Fruit fly (Drosophila melanogaster) whole organism, embryonic: Measurements from ENCODE around the gene RpS25.

ENCODE experiments used
- Atf3 ChIP-seq: fragments of 200-800 bp; sonication (Bioruptor generic); optimal IDR thresholded peaks from 3 replicates; lab custom pipeline; 2016; ENCODE audit warnings: missing biosample characterization, missing genetic modification characterization
- CG10979 ChIP-seq: fragments of 200-800 bp; sonication (Bioruptor generic); optimal IDR thresholded peaks from 2 replicates; lab custom pipeline; 2018; ENCODE audit warnings: missing biosample characterization, mild to moderate bottlenecking, missing genetic modification characterization, moderate library complexity
- CG11247 ChIP-seq: fragments of 200-800 bp; sonication (Bioruptor generic); IDR thresholded peaks from 2 replicates; pipeline ENCODE4 v1.3.6; 2022; ENCODE audit warnings: missing biosample characterization, missing genetic modification characterization
- CG12769 ChIP-seq: fragments of 200-800 bp; sonication (Bioruptor generic); optimal IDR thresholded peaks from 2 replicates; lab custom pipeline; 2019; ENCODE audit warnings: missing biosample characterization, mild to moderate bottlenecking, missing genetic modification characterization, moderate library complexity
- CG13296 ChIP-seq: fragments of 200-800 bp; sonication (Bioruptor generic); optimal IDR thresholded peaks from 3 replicates; lab custom pipeline; 2018; ENCODE audit warnings: missing biosample characterization, mild to moderate bottlenecking, missing genetic modification characterization
- CG14441 ChIP-seq: fragments of 200-800 bp; sonication (Bioruptor generic); IDR thresholded peaks from 2 replicates; pipeline ENCODE4 v1.3.6; 2022; ENCODE audit warnings: missing biosample characterization, missing genetic modification characterization
- CG16863 ChIP-seq: fragments of 200-800 bp; sonication (Bioruptor generic); optimal IDR thresholded peaks from 3 replicates; lab custom pipeline; 2016; ENCODE audit warnings: missing biosample characterization, missing genetic modification characterization
- CG17361 ChIP-seq: fragments of 200-800 bp; sonication (Bioruptor generic); IDR thresholded peaks from 3 replicates; pipeline ENCODE4 v1.3.6; 2022; ENCODE audit warnings: missing biosample characterization, missing genetic modification characterization
- CG17568 ChIP-seq: fragments of 200-800 bp; sonication (Bioruptor generic); optimal IDR thresholded peaks from 2 replicates; lab custom pipeline; 2018; ENCODE audit warnings: missing biosample characterization, mild to moderate bottlenecking, missing genetic modification characterization, moderate library complexity
- CG18599 ChIP-seq: fragments of 200-800 bp; sonication (Bioruptor generic); optimal IDR thresholded peaks from 3 replicates; lab custom pipeline; 2017; ENCODE audit warnings: missing biosample characterization, missing genetic modification characterization, mild to moderate bottlenecking, moderate library complexity, missing genetic modification reagents
- CG3726 ChIP-seq: fragments of 200-800 bp; sonication (Bioruptor generic); IDR thresholded peaks from 3 replicates; pipeline ENCODE4, ENCODE4 v1.3.6; 2022; ENCODE audit warnings: missing biosample characterization, missing genetic modification characterization
- CG3838 ChIP-seq: fragments of 200-800 bp; sonication (Bioruptor generic); optimal IDR thresholded peaks from 3 replicates; lab custom pipeline; 2016; ENCODE audit warnings: missing biosample characterization, missing genetic modification characterization
- CG5180 ChIP-seq: fragments of 200-800 bp; sonication (Bioruptor generic); optimal IDR thresholded peaks from 3 replicates; lab custom pipeline; 2017; ENCODE audit warnings: missing biosample characterization, missing genetic modification characterization, mild to moderate bottlenecking, moderate library complexity, missing genetic modification reagents
- CG6765 ChIP-seq: fragments of 200-800 bp; sonication (Bioruptor generic); optimal IDR thresholded peaks from 3 replicates; lab custom pipeline; 2017; ENCODE audit warnings: missing biosample characterization, mild to moderate bottlenecking, missing genetic modification characterization
- CG6813 ChIP-seq: fragments of 200-800 bp; sonication (Bioruptor generic); optimal IDR thresholded peaks from 2 replicates; lab custom pipeline; 2017; ENCODE audit warnings: missing biosample characterization, missing genetic modification characterization, mild to moderate bottlenecking, moderate library complexity, missing genetic modification reagents
- CG7271 ChIP-seq: fragments of 200-800 bp; sonication (Bioruptor generic); optimal IDR thresholded peaks from 2 replicates; lab custom pipeline; 2018; ENCODE audit warnings: missing biosample characterization, mild to moderate bottlenecking, missing genetic modification characterization, moderate library complexity
- CG9797 ChIP-seq: fragments of 200-800 bp; sonication (Bioruptor generic); optimal IDR thresholded peaks from 3 replicates; lab custom pipeline; 2018; ENCODE audit warnings: missing biosample characterization, mild to moderate bottlenecking, missing genetic modification characterization
- Fer3 ChIP-seq: fragments of 200-800 bp; sonication (Bioruptor generic); optimal IDR thresholded peaks from 2 replicates; lab custom pipeline; 2018; ENCODE audit warnings: missing biosample characterization, mild to moderate bottlenecking, missing genetic modification characterization, moderate library complexity
- GATAe ChIP-seq: fragments of 200-800 bp; sonication (Bioruptor generic); conservative IDR thresholded peaks from 2 replicates; pipeline ENCODE4 v1.3.6; 2022; ENCODE audit warnings: missing biosample characterization, missing genetic modification characterization
- H15 ChIP-seq: fragments of 200-800 bp; sonication (Bioruptor generic); IDR thresholded peaks from 3 replicates; pipeline ENCODE4 v1.3.6; 2022; ENCODE audit warnings: missing biosample characterization, missing genetic modification characterization
- HmgD ChIP-seq: fragments of 200-800 bp; sonication (Bioruptor generic); optimal IDR thresholded peaks from 3 replicates; lab custom pipeline; 2016; ENCODE audit warnings: missing biosample characterization, missing genetic modification characterization
- Jarid2 ChIP-seq: fragments of 200-800 bp; sonication (Bioruptor generic); optimal IDR thresholded peaks from 3 replicates; lab custom pipeline; 2017; ENCODE audit warnings: mild to moderate bottlenecking, missing biosample characterization, missing genetic modification reagents, missing genetic modification characterization
- NC2α ChIP-seq: fragments of 200-800 bp; sonication (Bioruptor generic); optimal IDR thresholded peaks from 2 replicates; lab custom pipeline; 2016; ENCODE audit warnings: missing biosample characterization, missing genetic modification characterization
- Opbp ChIP-seq: fragments of 200-800 bp; sonication (Bioruptor generic); IDR thresholded peaks from 3 replicates; pipeline ENCODE4 v1.3.6; 2022; ENCODE audit warnings: missing biosample characterization, missing genetic modification characterization; ENCODE audit not compliant: partially characterized antibody
- Ravus ChIP-seq: fragments of 200-800 bp; sonication (Bioruptor generic); IDR thresholded peaks from 2 replicates; pipeline ENCODE4 v1.3.6; 2022; ENCODE audit warnings: missing biosample characterization, missing genetic modification characterization
- Rfx ChIP-seq: fragments of 200-800 bp; sonication (Bioruptor generic); IDR thresholded peaks from 2 replicates; pipeline ENCODE4 v1.3.6; 2022; ENCODE audit warnings: missing biosample characterization, missing genetic modification characterization
- al ChIP-seq: fragments of 200-800 bp; sonication (Bioruptor generic); IDR thresholded peaks from 2 replicates; pipeline ENCODE4 v1.3.6; 2022; ENCODE audit warnings: missing biosample characterization, missing genetic modification characterization
- ash1 ChIP-seq: fragments of 200-800 bp; sonication (Bioruptor generic); optimal IDR thresholded peaks from 2 replicates; lab custom pipeline; 2018; ENCODE audit warnings: missing biosample characterization, mild to moderate bottlenecking, missing genetic modification characterization
- cas ChIP-seq: fragments of 200-800 bp; sonication (Bioruptor generic); IDR thresholded peaks from 2 replicates; pipeline ENCODE4 v1.3.6; 2022; ENCODE audit warnings: missing biosample characterization, missing genetic modification characterization
- cato ChIP-seq: fragments of 200-800 bp; sonication (Bioruptor generic); optimal IDR thresholded peaks from 2 replicates; lab custom pipeline; 2016; ENCODE audit warnings: missing biosample characterization, missing genetic modification characterization, borderline replicate concordance
- chinmo ChIP-seq: fragments of 200-800 bp; sonication (Bioruptor generic); IDR thresholded peaks from 4 replicates; pipeline ENCODE4 v1.3.6; 2022; ENCODE audit warnings: missing biosample characterization, missing genetic modification characterization; ENCODE audit not compliant: partially characterized antibody
- dati ChIP-seq: fragments of 200-800 bp; sonication (Bioruptor generic); IDR thresholded peaks from 2 replicates; pipeline ENCODE4 v1.3.6; 2022; ENCODE audit warnings: missing biosample characterization, missing genetic modification characterization
- fd96Cb ChIP-seq: fragments of 200-800 bp; sonication (Bioruptor generic); optimal IDR thresholded peaks from 2 replicates; lab custom pipeline; 2018; ENCODE audit warnings: missing biosample characterization, mild to moderate bottlenecking, missing genetic modification characterization, moderate library complexity
- hkb ChIP-seq, 2 experiments: fragments of 200-800 bp in 1 of 2; fragments of >200 bp in 1 of 2; sonication (Bioruptor generic) in 1 of 2; IDR thresholded peaks in 1 of 2; optimal IDR thresholded peaks in 1 of 2; 2 replicates each; pipeline versions ENCODE4 v1.3.6 to Lab custom; 2017 to 2022; ENCODE audit warnings: missing biosample characterization in 1 of 2, missing genetic modification characterization in 1 of 2
- ind ChIP-seq: fragments of 200-800 bp; sonication (Bioruptor generic); optimal IDR thresholded peaks from 3 replicates; lab custom pipeline; 2016; ENCODE audit warnings: missing biosample characterization, missing genetic modification characterization
- kah ChIP-seq: fragments of 200-800 bp; sonication (Bioruptor generic); optimal IDR thresholded peaks from 2 replicates; lab custom pipeline; 2018; ENCODE audit warnings: missing biosample characterization, mild to moderate bottlenecking, missing genetic modification characterization
- lola ChIP-seq, 3 experiments: fragments of >200 bp in 2 of 3; fragments of 200-800 bp in 1 of 3; sonication (Bioruptor generic) in 1 of 3; optimal IDR thresholded peaks; 2 replicates each; lab custom pipeline; 2017 to 2019; ENCODE audit warnings: missing biosample characterization in 3 of 3, missing genetic modification characterization in 3 of 3, mild to moderate bottlenecking in 1 of 3, moderate library complexity in 1 of 3
- nerfin-1 ChIP-seq: fragments of 200-800 bp; sonication (Bioruptor generic); optimal IDR thresholded peaks from 3 replicates; lab custom pipeline; 2019; ENCODE audit warnings: missing biosample characterization, mild to moderate bottlenecking, missing genetic modification characterization, moderate library complexity
- pita ChIP-seq: fragments of 200-800 bp; sonication (Bioruptor generic); optimal IDR thresholded peaks from 2 replicates; lab custom pipeline; 2017; ENCODE audit warnings: missing biosample characterization, mild to moderate bottlenecking, missing genetic modification characterization
- pnt ChIP-seq: fragments of 200-800 bp; sonication (Bioruptor generic); optimal IDR thresholded peaks from 3 replicates; lab custom pipeline; 2016; ENCODE audit warnings: missing biosample characterization, missing genetic modification characterization
- pros ChIP-seq: fragments of 200-800 bp; sonication (Bioruptor generic); optimal IDR thresholded peaks from 3 replicates; lab custom pipeline; 2019; ENCODE audit warnings: missing biosample characterization, mild to moderate bottlenecking, missing genetic modification characterization, moderate library complexity
- sens ChIP-seq: fragments of 200-800 bp; sonication (Bioruptor generic); peaks from one replicate; lab custom pipeline; 2016; ENCODE audit warnings: missing biosample characterization, missing genetic modification characterization
- sna ChIP-seq: fragments of 200-800 bp; sonication (Bioruptor generic); IDR thresholded peaks from 2 replicates; pipeline ENCODE4 v1.3.6; 2022; ENCODE audit warnings: missing biosample characterization, missing genetic modification characterization; ENCODE audit not compliant: partially characterized antibody
- sr ChIP-seq: fragments of 200-800 bp; sonication (Bioruptor generic); IDR thresholded peaks from 3 replicates; pipeline ENCODE4 v1.3.6; 2022; ENCODE audit warnings: missing biosample characterization, missing genetic modification characterization
- sug ChIP-seq: fragments of 200-800 bp; optimal IDR thresholded peaks from 2 replicates; lab custom pipeline; 2019; ENCODE audit warnings: missing biosample characterization, mild to moderate bottlenecking, missing genetic modification characterization, moderate library complexity
- tll ChIP-seq, 2 experiments: fragments of 200-800 bp in 1 of 2; fragments of >200 bp in 1 of 2; sonication (Bioruptor generic) in 1 of 2; optimal IDR thresholded peaks; 2 replicates each; lab custom pipeline; 2017 to 2019; ENCODE audit warnings: missing biosample characterization in 2 of 2, missing genetic modification characterization in 2 of 2, mild to moderate bottlenecking in 1 of 2, moderate library complexity in 1 of 2
- unc-4 ChIP-seq: fragments of 200-800 bp; sonication (Bioruptor generic); IDR thresholded peaks from 2 replicates; pipeline ENCODE4 v1.3.6; 2022; ENCODE audit warnings: missing biosample characterization, missing genetic modification characterization; ENCODE audit not compliant: partially characterized antibody
- wor ChIP-seq: fragments of 200-800 bp; sonication (Bioruptor generic); IDR thresholded peaks from 2 replicates; pipeline ENCODE4 v1.3.6; 2022; ENCODE audit warnings: missing biosample characterization, missing genetic modification characterization

Gene RpS25

dm6 chr3R:11172460-11173168 lies 43.5 kb downstream of the RpS25 start, which contains the start of gene Ugt35A1 (continued):
- TF ChIP-seq tll (GFP tag; optimal IDR thresholded peaks at IDR 0.05; lab: Kevin White, UChicago) (no peak), unc-4 (no peak), cato (GFP tag; lab: Kevin White, UChicago) (no peak), lola (GFP tag; optimal IDR thresholded peaks at IDR 0.05; lab: Kevin White, UChicago) (no peak), CG17568 (no peak), ash1 (GFP tag; lab: Kevin White, UChicago) (no peak), hkb (optimal IDR thresholded peaks at IDR 0.05; lab: Kevin White, UChicago) (no peak), hkb (GFP tag; IDR thresholded peaks at IDR 0.05; lab: Robert Waterston, UW) (no peak), ind (GFP tag; lab: Kevin White, UChicago) (no peak), CG11247 (GFP tag; lab: Robert Waterston, UW) (no peak), kah (GFP tag; lab: Kevin White, UChicago) (no peak), dati (GFP tag; lab: Robert Waterston, UW) (no peak), pita (no peak), GATAe (GFP tag; lab: Robert Waterston, UW) (peak; percentile 44; the same call in 1 of the 2 replicates), CG6765 (GFP tag; lab: Kevin White, UChicago) (no peak), Rfx (GFP tag; lab: Robert Waterston, UW) (0 out of 2 replicates have a peak, but pooled peaks have one; percentile 7), CG6813 (GFP tag; lab: Kevin White, UChicago) (no peak), H15 (GFP tag; lab: Robert Waterston, UW) (no peak), CG17361 (GFP tag; lab: Robert Waterston, UW) (no peak), CG7271 (tag; lab: Kevin White, UChicago) (no peak), CG10979 (tag; lab: Kevin White, UChicago) (no peak), wor (no peak), Atf3 (GFP tag; lab: Kevin White, UChicago) (no peak), NC2α (no peak), CG18599 (peak; percentile 1), sr (GFP tag; lab: Robert Waterston, UW) (no peak), CG9797 (GFP tag; lab: Kevin White, UChicago) (no peak), fd96Cb (no peak), nerfin-1 (tag; lab: Kevin White, UChicago) (no peak), cas (GFP tag; lab: Robert Waterston, UW) (no peak), Fer3 (tag; lab: Kevin White, UChicago) (no peak), Opbp (GFP tag; lab: Robert Waterston, UW) (no peak), al (GFP tag; lab: Robert Waterston, UW) (0 out of 2 replicates have a peak, but pooled peaks have one; percentile 15), sens (GFP tag; lab: Kevin White, UChicago) (peak; percentile 13), CG5180 (GFP tag; lab: Kevin White, UChicago) (no peak), pros (GFP tag; lab: Kevin White, UChicago) (no peak), pnt (GFP tag; lab: Kevin White, UChicago) (no peak), CG12769 (no peak), CG16863 (GFP tag; lab: Kevin White, UChicago) (no peak), CG14441 (GFP tag; lab: Robert Waterston, UW) (no peak), Jarid2 (GFP tag; lab: Kevin White, UChicago) (peak; percentile 71), CG3838 (no peak), sna (GFP tag; lab: Robert Waterston, UW) (no peak), sug (tag; lab: Kevin White, UChicago) (peak; percentile 28), CG13296 (GFP tag; lab: Kevin White, UChicago) (peak; percentile 10), CG3726 (GFP tag; lab: Robert Waterston, UW) (no peak), Ravus (no peak), HmgD (GFP tag; lab: Kevin White, UChicago) (no peak), chinmo (GFP tag; lab: Robert Waterston, UW) (0 out of 4 replicates have a peak, but pooled peaks have one; percentile 76)
